Worm (Caenorhabditis elegans) whole organism, L4 larva: ENCODE data around the gene trmt-10A.

Experiments used
- F49E8.2 ChIP-seq: sonication (generic microtip); optimal IDR thresholded peaks from 2 replicates; lab custom pipeline; 2016; ENCODE audit warnings: missing compliant biosample characterization, mild to moderate bottlenecking, missing genetic modification characterization, borderline replicate concordance
- T26A8.4 ChIP-seq: fragments of 200-800 bp; sonication (Bioruptor generic); IDR thresholded peaks from 2 replicates; pipeline ENCODE4 v1.3.6; 2022; ENCODE audit warnings: missing genetic modification characterization, missing compliant biosample characterization
- arid-1 ChIP-seq: fragments of 200-800 bp; sonication (Bioruptor generic); conservative IDR thresholded peaks from 2 replicates; pipeline ENCODE4 v1.3.6; 2022; ENCODE audit warnings: missing genetic modification reagents, missing genetic modification characterization, missing compliant biosample characterization
- dmd-6 ChIP-seq: fragments of 200-800 bp; sonication (Bioruptor generic); IDR thresholded peaks from 2 replicates; pipeline ENCODE4 v1.3.6; 2022; ENCODE audit warnings: missing genetic modification reagents, missing genetic modification characterization, missing compliant biosample characterization
- dpl-1 ChIP-seq: fragments of 150-350 bp; optimal IDR thresholded peaks from 2 replicates; lab custom pipeline; 2014; ENCODE audit warnings: missing biosample characterization, missing genetic modification reagents, missing genetic modification characterization
- hlh-11 ChIP-seq: fragments of 200-800 bp; sonication (Bioruptor generic); optimal IDR thresholded peaks from 2 replicates; lab custom pipeline; 2018; ENCODE audit warnings: mild to moderate bottlenecking, missing genetic modification characterization, missing compliant biosample characterization
- lin-38 ChIP-seq: fragments of 200-800 bp; sonication (Bioruptor generic); IDR thresholded peaks from 2 replicates; pipeline ENCODE4 v1.3.6; 2022; ENCODE audit warnings: missing genetic modification reagents, missing genetic modification characterization, missing compliant biosample characterization
- mes-2 ChIP-seq: sonication (generic microtip); optimal IDR thresholded peaks from 2 replicates; lab custom pipeline; 2016; ENCODE audit warnings: missing genotype, mild to moderate bottlenecking, missing genetic modification characterization, missing compliant biosample characterization; ENCODE audit not compliant: poor library complexity, severe bottlenecking
- nhr-102 ChIP-seq: sonication (generic microtip); optimal IDR thresholded peaks from 2 replicates; lab custom pipeline; 2016; ENCODE audit warnings: mild to moderate bottlenecking, missing genetic modification characterization, moderate library complexity, missing compliant biosample characterization
- nhr-41 ChIP-seq: fragments of 200-800 bp; sonication (Bioruptor generic); IDR thresholded peaks from 2 replicates; pipeline ENCODE4 v1.3.6; 2022; ENCODE audit warnings: missing genetic modification reagents, missing genetic modification characterization, missing compliant biosample characterization
- ztf-7 ChIP-seq: fragments of 150-350 bp; optimal IDR thresholded peaks from 2 replicates; lab custom pipeline; 2014; ENCODE audit warnings: missing biosample characterization, missing genetic modification characterization

Gene trmt-10A

ce11 chrIV:9884257-9884656 lies 47.8 kb downstream of the trmt-10A start, which contains the start of the genes prp-18 and mccc-1 (continued):
- TF ChIP-seq dpl-1 (GFP tag; lab: Kevin White, UChicago), result peak; percentile 61
- peak; percentile 72 for TF ChIP-seq mes-2
- no peak for TF ChIP-seq nhr-41
- peak; percentile 3 for TF ChIP-seq hlh-11 (tag; lab: Kevin White, UChicago)
- no peak for TF ChIP-seq arid-1 (GFP tag; lab: Robert Waterston, UW)
- no peak for TF ChIP-seq ztf-7 (tag; lab: Kevin White, UChicago)
- TF ChIP-seq T26A8.4 (GFP tag; lab: Robert Waterston, UW), result no peak
- TF ChIP-seq F49E8.2 (tag; lab: Kevin White, UChicago), result no peak
- TF ChIP-seq dmd-6 (GFP tag; lab: Robert Waterston, UW), result no peak
- TF ChIP-seq nhr-102 (tag; lab: Kevin White, UChicago), result no peak
- peak; percentile 94 for TF ChIP-seq lin-38 (GFP tag; lab: Robert Waterston, UW)
- TF ChIP-seq, all 104 proteins: peak for 11
